Fruit fly (Drosophila melanogaster) whole organism, embryonic: ENCODE measurements around the gene CG43121.

Source experiments
- Bgb ChIP-seq: fragments of 200-800 bp; sonication (Bioruptor generic); IDR thresholded peaks from 2 replicates; pipeline ENCODE4 v1.3.6; 2022; ENCODE audit warnings: missing biosample characterization, missing genetic modification characterization; ENCODE audit not compliant: partially characterized antibody
- CG11085 ChIP-seq: fragments of 200-800 bp; sonication (Bioruptor generic); IDR thresholded peaks from 2 replicates; pipeline ENCODE4 v1.3.6; 2022; ENCODE audit warnings: missing biosample characterization, missing genetic modification characterization
- CG12659 ChIP-seq: fragments of 200-800 bp; sonication (Bioruptor generic); optimal IDR thresholded peaks from 3 replicates; lab custom pipeline; 2017; ENCODE audit warnings: mild to moderate bottlenecking, missing biosample characterization, missing genetic modification reagents, missing genetic modification characterization
- CG13775 ChIP-seq: fragments of 200-800 bp; sonication (Bioruptor generic); optimal IDR thresholded peaks from 3 replicates; lab custom pipeline; 2017; ENCODE audit warnings: missing biosample characterization, mild to moderate bottlenecking, missing genetic modification characterization
- CG14860 ChIP-seq: fragments of 200-800 bp; sonication (Bioruptor generic); IDR thresholded peaks from 3 replicates; pipeline ENCODE4 v1.3.6; 2022; ENCODE audit warnings: missing biosample characterization, missing genetic modification characterization; ENCODE audit not compliant: partially characterized antibody
- CG1603 ChIP-seq: fragments of 200-800 bp; sonication (Bioruptor generic); optimal IDR thresholded peaks from 2 replicates; lab custom pipeline; 2019; ENCODE audit warnings: missing biosample characterization, mild to moderate bottlenecking, missing genetic modification characterization, moderate library complexity
- CG31441 ChIP-seq: fragments of 200-800 bp; sonication (Bioruptor generic); IDR thresholded peaks from 2 replicates; pipeline ENCODE4 v1.3.6; 2022; ENCODE audit warnings: missing biosample characterization, missing genetic modification characterization
- CG34376 ChIP-seq: fragments of 200-800 bp; sonication (Bioruptor generic); optimal IDR thresholded peaks from 2 replicates; lab custom pipeline; 2018; ENCODE audit warnings: missing biosample characterization, mild to moderate bottlenecking, missing genetic modification characterization
- CG34422 ChIP-seq: fragments of 200-800 bp; sonication (Bioruptor generic); IDR thresholded peaks from 3 replicates; pipeline ENCODE4 v1.3.6; 2022; ENCODE audit warnings: missing biosample characterization, missing genetic modification characterization
- CG4854 ChIP-seq: fragments of 200-800 bp; sonication (Bioruptor generic); optimal IDR thresholded peaks from 2 replicates; lab custom pipeline; 2016; ENCODE audit warnings: missing biosample characterization, missing genetic modification characterization, inconsistent platforms
- CG5180 ChIP-seq: fragments of 200-800 bp; sonication (Bioruptor generic); optimal IDR thresholded peaks from 3 replicates; lab custom pipeline; 2017; ENCODE audit warnings: missing biosample characterization, missing genetic modification characterization, mild to moderate bottlenecking, moderate library complexity, missing genetic modification reagents
- CG6175 ChIP-seq: fragments of 200-800 bp; sonication (Bioruptor generic); IDR thresholded peaks from 3 replicates; pipeline ENCODE4 v1.3.6; 2022; ENCODE audit warnings: missing biosample characterization, missing genetic modification characterization
- CG7928 ChIP-seq: fragments of 200-800 bp; sonication (Bioruptor generic); optimal IDR thresholded peaks from 2 replicates; lab custom pipeline; 2017; ENCODE audit warnings: missing biosample characterization, mild to moderate bottlenecking, missing genetic modification characterization
- CG8290 ChIP-seq, 3 experiments: fragments of 200-800 bp; sonication (Bioruptor generic); optimal IDR thresholded peaks; 2 replicates each; lab custom pipeline; 2016 to 2019; ENCODE audit warnings: missing biosample characterization in 3 of 3, missing genetic modification characterization in 3 of 3, mild to moderate bottlenecking in 2 of 3, moderate library complexity in 1 of 3
- Drgx ChIP-seq: fragments of 200-800 bp; sonication (Bioruptor generic); IDR thresholded peaks from 2 replicates; pipeline ENCODE4 v1.3.6; 2022; ENCODE audit warnings: missing biosample characterization, missing genetic modification characterization
- HLH3B ChIP-seq: fragments of 200-800 bp; sonication (Bioruptor generic); IDR thresholded peaks from 2 replicates; pipeline ENCODE4 v1.3.6; 2022; ENCODE audit warnings: missing biosample characterization, missing genetic modification characterization
- Hr51 ChIP-seq, 2 experiments: fragments of 200-800 bp; sonication (Bioruptor generic); optimal IDR thresholded peaks; 2 replicates in 1 of 2; 3 replicates in 1 of 2; lab custom pipeline; 2016 to 2018; ENCODE audit warnings: missing biosample characterization in 2 of 2, missing genetic modification characterization in 2 of 2, mild to moderate bottlenecking in 1 of 2, moderate library complexity in 1 of 2
- Jarid2 ChIP-seq: fragments of 200-800 bp; sonication (Bioruptor generic); optimal IDR thresholded peaks from 3 replicates; lab custom pipeline; 2017; ENCODE audit warnings: mild to moderate bottlenecking, missing biosample characterization, missing genetic modification reagents, missing genetic modification characterization
- Mes4 ChIP-seq: fragments of 200-800 bp; sonication (Bioruptor generic); optimal IDR thresholded peaks from 2 replicates; lab custom pipeline; 2016; ENCODE audit warnings: missing biosample characterization, missing genetic modification characterization
- NC2β ChIP-seq: fragments of 200-800 bp; sonication (Bioruptor generic); optimal IDR thresholded peaks from 2 replicates; lab custom pipeline; 2016; ENCODE audit warnings: missing biosample characterization, missing genetic modification characterization
- Oli ChIP-seq: fragments of 200-800 bp; sonication (Bioruptor generic); optimal IDR thresholded peaks from 2 replicates; lab custom pipeline; 2018; ENCODE audit warnings: missing biosample characterization, mild to moderate bottlenecking, missing genetic modification characterization, moderate library complexity
- Pdp1 ChIP-seq, 2 experiments: fragments of 200-800 bp; sonication (Bioruptor generic); optimal IDR thresholded peaks; 3 replicates each; lab custom pipeline; 2016; ENCODE audit warnings: missing biosample characterization in 2 of 2, missing genetic modification characterization in 2 of 2, mild to moderate bottlenecking in 1 of 2, moderate library complexity in 1 of 2
- Scr ChIP-seq: fragments of 200-800 bp; sonication (Bioruptor generic); IDR thresholded peaks from 2 replicates; pipeline ENCODE4 v1.3.6; 2022; ENCODE audit warnings: missing biosample characterization, missing genetic modification characterization; ENCODE audit not compliant: partially characterized antibody
- Six4 ChIP-seq: fragments of 200-800 bp; sonication (Bioruptor generic); optimal IDR thresholded peaks from 2 replicates; lab custom pipeline; 2016; ENCODE audit warnings: missing biosample characterization, missing genetic modification characterization
- Trl ChIP-seq, 3 experiments: fragments of >200 bp in 2 of 3; fragments of 200-800 bp in 1 of 3; sonication (Bioruptor generic) in 1 of 3; optimal IDR thresholded peaks; 2 replicates in 1 of 3; 3 replicates in 2 of 3; lab custom pipeline; 2016 to 2017; ENCODE audit warnings: missing biosample characterization in 1 of 3, missing genetic modification characterization in 1 of 3
- Xbp1 ChIP-seq: fragments of 200-800 bp; sonication (Bioruptor generic); optimal IDR thresholded peaks from 3 replicates; lab custom pipeline; 2016; ENCODE audit warnings: missing biosample characterization, mild to moderate bottlenecking, missing genetic modification characterization
- ap ChIP-seq: fragments of 200-800 bp; sonication (Bioruptor generic); IDR thresholded peaks from 2 replicates; pipeline ENCODE4 v1.3.6; 2022; ENCODE audit warnings: missing biosample characterization, missing genetic modification characterization
- az2 ChIP-seq: fragments of 200-800 bp; sonication (Bioruptor generic); optimal IDR thresholded peaks from 3 replicates; lab custom pipeline; 2016; ENCODE audit warnings: missing biosample characterization, missing genetic modification characterization
- bcd ChIP-seq: fragments of 200-800 bp; sonication (Bioruptor generic); optimal IDR thresholded peaks from 2 replicates; lab custom pipeline; 2017; ENCODE audit warnings: missing biosample characterization, mild to moderate bottlenecking, missing genetic modification characterization
- chm ChIP-seq: fragments of 200-800 bp; sonication (Bioruptor generic); IDR thresholded peaks from 2 replicates; pipeline ENCODE4 v1.3.6; 2022; ENCODE audit warnings: missing biosample characterization, missing genetic modification characterization
- crol ChIP-seq: fragments of 200-800 bp; sonication (Bioruptor generic); IDR thresholded peaks from 2 replicates; pipeline ENCODE4 v1.3.6; 2022; ENCODE audit warnings: missing biosample characterization, missing genetic modification characterization
- dati ChIP-seq: fragments of 200-800 bp; sonication (Bioruptor generic); IDR thresholded peaks from 2 replicates; pipeline ENCODE4 v1.3.6; 2022; ENCODE audit warnings: missing biosample characterization, missing genetic modification characterization
- dimm ChIP-seq: fragments of 200-800 bp; sonication (Bioruptor generic); IDR thresholded peaks from 2 replicates; pipeline ENCODE4 v1.3.6; 2022; ENCODE audit warnings: missing biosample characterization, missing genetic modification characterization
- en ChIP-seq: fragments of 200-800 bp; sonication (Bioruptor generic); optimal IDR thresholded peaks from 2 replicates; lab custom pipeline; 2016; ENCODE audit warnings: missing biosample characterization, missing genetic modification characterization
- fd96Cb ChIP-seq: fragments of 200-800 bp; sonication (Bioruptor generic); optimal IDR thresholded peaks from 2 replicates; lab custom pipeline; 2018; ENCODE audit warnings: missing biosample characterization, mild to moderate bottlenecking, missing genetic modification characterization, moderate library complexity
- gem ChIP-seq: fragments of 200-800 bp; sonication (Bioruptor generic); optimal IDR thresholded peaks from 2 replicates; lab custom pipeline; 2019; ENCODE audit warnings: missing biosample characterization, mild to moderate bottlenecking, missing genetic modification characterization, moderate library complexity
- kni ChIP-seq: fragments of 200-800 bp; sonication (Bioruptor generic); optimal IDR thresholded peaks from 3 replicates; lab custom pipeline; 2017; ENCODE audit warnings: mild to moderate bottlenecking, missing biosample characterization, missing genetic modification reagents, missing genetic modification characterization
- mirr ChIP-seq: fragments of 200-800 bp; sonication (Bioruptor generic); optimal IDR thresholded peaks from 3 replicates; lab custom pipeline; 2018; ENCODE audit warnings: missing biosample characterization, mild to moderate bottlenecking, missing genetic modification characterization
- pfk ChIP-seq: fragments of 200-800 bp; sonication (Bioruptor generic); optimal IDR thresholded peaks from 2 replicates; lab custom pipeline; 2018; ENCODE audit warnings: missing biosample characterization, mild to moderate bottlenecking, missing genetic modification characterization, moderate library complexity
- phol ChIP-seq: fragments of 200-800 bp; sonication (Bioruptor generic); optimal IDR thresholded peaks from 3 replicates; lab custom pipeline; 2018; ENCODE audit warnings: missing biosample characterization, mild to moderate bottlenecking, missing genetic modification characterization, moderate library complexity
- pita ChIP-seq: fragments of 200-800 bp; sonication (Bioruptor generic); optimal IDR thresholded peaks from 2 replicates; lab custom pipeline; 2017; ENCODE audit warnings: missing biosample characterization, mild to moderate bottlenecking, missing genetic modification characterization
- sima ChIP-seq: fragments of 200-800 bp; sonication (Bioruptor generic); optimal IDR thresholded peaks from 2 replicates; lab custom pipeline; 2016; ENCODE audit warnings: missing biosample characterization, missing genetic modification characterization
- ssp ChIP-seq: fragments of 200-800 bp; sonication (Bioruptor generic); IDR thresholded peaks from 2 replicates; pipeline ENCODE4 v1.3.6; 2022; ENCODE audit warnings: missing biosample characterization, missing genetic modification characterization
- stwl ChIP-seq: fragments of 200-800 bp; sonication (Bioruptor generic); optimal IDR thresholded peaks from 3 replicates; lab custom pipeline; 2018; ENCODE audit warnings: missing biosample characterization, mild to moderate bottlenecking, missing genetic modification characterization, moderate library complexity
- tap ChIP-seq: fragments of 200-800 bp; optimal IDR thresholded peaks from 3 replicates; lab custom pipeline; 2019; ENCODE audit warnings: missing biosample characterization, mild to moderate bottlenecking, missing genetic modification characterization, moderate library complexity
- ttk ChIP-seq: fragments of 200-800 bp; sonication (Bioruptor generic); IDR thresholded peaks from 2 replicates; pipeline ENCODE4 v2.1.2; 2022; ENCODE audit warnings: missing biosample characterization, missing genetic modification characterization
- wek ChIP-seq: fragments of 200-800 bp; sonication (Bioruptor generic); optimal IDR thresholded peaks from 3 replicates; lab custom pipeline; 2018; ENCODE audit warnings: missing biosample characterization, mild to moderate bottlenecking, missing genetic modification characterization, moderate library complexity

CG43121 gene

DNA sequence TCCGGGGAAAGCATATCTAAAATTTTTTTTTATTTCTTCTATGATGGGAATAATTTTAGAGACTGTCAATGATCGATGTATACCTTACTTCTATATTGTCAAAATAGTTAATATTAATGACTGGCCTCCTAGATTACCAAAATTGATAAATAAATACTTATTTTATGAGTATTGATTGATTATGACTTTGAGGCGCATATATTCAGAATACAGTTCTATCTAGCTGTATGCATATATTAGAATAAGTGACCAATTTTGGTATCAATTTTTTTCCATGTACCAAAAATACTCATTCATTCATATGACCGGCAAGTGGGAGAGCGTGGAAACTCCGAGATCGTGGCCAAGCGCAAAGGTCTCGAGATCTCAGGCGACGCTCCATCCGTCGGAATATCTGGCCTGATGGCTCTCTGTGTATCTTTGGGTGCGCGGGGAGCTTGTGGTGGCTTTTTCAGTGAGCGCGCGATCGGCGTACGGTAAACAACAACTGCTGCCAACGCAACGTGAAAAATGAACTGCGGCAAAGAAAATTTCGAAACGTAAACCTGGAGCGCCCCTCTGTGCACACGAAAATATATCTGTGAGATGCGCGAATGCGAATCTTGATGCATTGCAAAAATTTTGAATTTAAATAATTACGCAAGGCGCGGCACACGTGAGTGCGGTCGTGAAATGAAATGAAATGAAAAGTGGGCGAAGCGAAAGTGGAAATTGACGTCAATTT is at the start of gene CG43121, which contains the start of gene ome (continued):
- TF ChIP-seq ap (GFP tag; lab: Robert Waterston, UW) (0 out of 2 replicates have a peak, but pooled peaks have one; percentile 8), phol (tag; lab: Kevin White, UChicago) (no peak), Pdp1 (GFP tag; optimal IDR thresholded peaks at IDR 0.05; lab: Kevin White, UChicago) (peak in 1 of 2 experiments; percentile 16), CG7928 (GFP tag; lab: Kevin White, UChicago) (no peak), dati (no peak), tap (tag; lab: Kevin White, UChicago) (peak; percentile 35), ssp (GFP tag; lab: Robert Waterston, UW) (no peak), Xbp1 (GFP tag; lab: Kevin White, UChicago) (peak; percentile 5), NC2β (GFP tag; lab: Kevin White, UChicago) (peak; percentile 9), kni (GFP tag; lab: Kevin White, UChicago) (peak; percentile 3), sima (GFP tag; lab: Kevin White, UChicago) (no peak), CG8290 (GFP tag; optimal IDR thresholded peaks at IDR 0.05; lab: Kevin White, UChicago) (no peak), CG8290 (tag; optimal IDR thresholded peaks at IDR 0.05; lab: Kevin White, UChicago) (peak in 1 of 2 experiments; percentile 6), CG12659 (GFP tag; lab: Kevin White, UChicago) (peak; percentile 11), CG6175 (GFP tag; lab: Robert Waterston, UW) (no peak), chm (peak; percentile 24; the same call in 1 of the 2 replicates), CG14860 (GFP tag; lab: Robert Waterston, UW) (no peak), az2 (GFP tag; lab: Kevin White, UChicago) (peak; percentile 12), mirr (GFP tag; lab: Kevin White, UChicago) (peak; percentile 21), Jarid2 (peak; percentile 55), CG34422 (GFP tag; lab: Robert Waterston, UW) (peak; percentile 40; the same call in 1 of the 3 replicates), pita (no peak), pfk (peak; percentile 37), Drgx (GFP tag; lab: Robert Waterston, UW) (peak; percentile 37; the same call in 1 of the 2 replicates), gem (tag; lab: Kevin White, UChicago) (peak; percentile 28), CG5180 (peak; percentile 18), Mes4 (GFP tag; lab: Kevin White, UChicago) (no peak), Hr51 (GFP tag; optimal IDR thresholded peaks at IDR 0.05; lab: Kevin White, UChicago) (peak; percentile 20 to 48), CG1603 (tag; lab: Kevin White, UChicago) (no peak), Bgb (GFP tag; lab: Robert Waterston, UW) (peak; percentile 35; the same call in 1 of the 2 replicates), CG11085 (GFP tag; lab: Robert Waterston, UW) (no peak), fd96Cb (no peak), CG31441 (GFP tag; lab: Robert Waterston, UW) (no peak), ttk (GFP tag; lab: Robert Waterston, UW) (no peak), HLH3B (GFP tag; lab: Robert Waterston, UW) (peak; percentile 37; the same call in 1 of the 2 replicates), Scr (GFP tag; lab: Robert Waterston, UW) (no peak), wek (peak; percentile 14), Oli (tag; lab: Kevin White, UChicago) (peak; percentile 1), Six4 (GFP tag; lab: Kevin White, UChicago) (no peak), Trl (optimal IDR thresholded peaks at IDR 0.05; lab: Kevin White, UChicago) (peak; percentile 39 to 41), Trl (GFP tag; optimal IDR thresholded peaks at IDR 0.05; lab: Kevin White, UChicago) (no peak), CG13775 (GFP tag; lab: Kevin White, UChicago) (no peak), en (GFP tag; lab: Kevin White, UChicago) (no peak), crol (GFP tag; lab: Robert Waterston, UW) (peak; percentile 80), stwl (no peak), CG4854 (no peak), dimm (no peak), CG34376 (GFP tag; lab: Kevin White, UChicago) (peak; percentile 52), bcd (GFP tag; lab: Kevin White, UChicago) (no peak)
